Worm (Caenorhabditis elegans) whole organism, L4 larva: ENCODE data around the gene glr-4.

Experiments
- D1046.2 ChIP-seq: fragments of 200-800 bp; sonication (Bioruptor generic); IDR thresholded peaks from 2 replicates; pipeline ENCODE4 v1.3.6; 2022; ENCODE audit warnings: missing genetic modification characterization, missing compliant biosample characterization
- F37D6.2 ChIP-seq: sonication (generic microtip); optimal IDR thresholded peaks from 2 replicates; lab custom pipeline; 2016; ENCODE audit warnings: mild to moderate bottlenecking, missing genetic modification characterization, missing compliant biosample characterization
- T20F7.1 ChIP-seq: fragments of 200-800 bp; sonication (Bioruptor generic); optimal IDR thresholded peaks from 2 replicates; lab custom pipeline; 2018; ENCODE audit warnings: mild to moderate bottlenecking, missing genetic modification characterization, missing compliant biosample characterization
- T26A8.4 ChIP-seq: fragments of 200-800 bp; sonication (Bioruptor generic); IDR thresholded peaks from 2 replicates; pipeline ENCODE4 v1.3.6; 2022; ENCODE audit warnings: missing genetic modification characterization, missing compliant biosample characterization
- Y48G9A.11 ChIP-seq: fragments of 200-800 bp; sonication (Bioruptor generic); IDR thresholded peaks from 2 replicates; pipeline ENCODE4 v1.3.6; 2022; ENCODE audit warnings: missing genetic modification reagents, missing genetic modification characterization, missing compliant biosample characterization
- aha-1 ChIP-seq: fragments of 150-350 bp; peaks from one replicate; lab custom pipeline; 2014; ENCODE audit warnings: missing biosample characterization, missing genetic modification characterization
- aly-2 ChIP-seq: sonication (generic microtip); optimal IDR thresholded peaks from 2 replicates; lab custom pipeline; 2018; ENCODE audit warnings: missing biosample characterization, missing genetic modification characterization
- ceh-44 ChIP-seq: fragments of 200-800 bp; sonication (Bioruptor generic); IDR thresholded peaks from 2 replicates; pipeline ENCODE4 v1.3.6; 2022; ENCODE audit warnings: missing genetic modification reagents, missing genetic modification characterization, missing compliant biosample characterization
- ces-1 ChIP-seq: fragments of 150-350 bp; sonication (generic microtip); optimal IDR thresholded peaks from 4 replicates; lab custom pipeline; 2014; ENCODE audit warnings: missing biosample characterization, missing genetic modification reagents, missing genetic modification characterization
- ctbp-1 ChIP-seq: fragments of 200-800 bp; sonication (Bioruptor generic); IDR thresholded peaks from 2 replicates; pipeline ENCODE4 v1.3.6; 2022; ENCODE audit warnings: missing genetic modification reagents, missing genetic modification characterization, missing compliant biosample characterization
- daf-16 ChIP-seq, 3 experiments: sonication (generic microtip); optimal IDR thresholded peaks; 2 replicates each; lab custom pipeline; 2016 to 2017; ENCODE audit warnings: missing genetic modification characterization in 3 of 3, missing genetic modification reagents in 3 of 3, mild to moderate bottlenecking in 2 of 3, missing compliant biosample characterization in 2 of 3, missing biosample characterization in 1 of 3, moderate library complexity in 1 of 3
- dmd-6 ChIP-seq: fragments of 200-800 bp; sonication (Bioruptor generic); IDR thresholded peaks from 2 replicates; pipeline ENCODE4 v1.3.6; 2022; ENCODE audit warnings: missing genetic modification reagents, missing genetic modification characterization, missing compliant biosample characterization
- dmd-8 ChIP-seq: fragments of 200-800 bp; sonication (Bioruptor generic); IDR thresholded peaks from 2 replicates; pipeline ENCODE4 v1.3.6; 2022; ENCODE audit warnings: missing genetic modification characterization, missing compliant biosample characterization
- dpl-1 ChIP-seq: fragments of 150-350 bp; optimal IDR thresholded peaks from 2 replicates; lab custom pipeline; 2014; ENCODE audit warnings: missing biosample characterization, missing genetic modification reagents, missing genetic modification characterization
- duxl-1 ChIP-seq: sonication (generic microtip); optimal IDR thresholded peaks from 2 replicates; lab custom pipeline; 2016; ENCODE audit warnings: mild to moderate bottlenecking, missing genetic modification characterization, moderate library complexity, missing compliant biosample characterization; ENCODE audit not compliant: poor library complexity
- dve-1 ChIP-seq: sonication (generic microtip); optimal IDR thresholded peaks from 2 replicates; lab custom pipeline; 2017; ENCODE audit warnings: antibody characterized with exemption, mild to moderate bottlenecking, missing genetic modification characterization, missing compliant biosample characterization; ENCODE audit not compliant: insufficient read depth
- egl-27 ChIP-seq: sonication (generic microtip); optimal IDR thresholded peaks from 3 replicates; lab custom pipeline; 2017; ENCODE audit warnings: missing biosample characterization, missing genetic modification reagents, missing genetic modification characterization
- fos-1 ChIP-seq: fragments of 150-350 bp; optimal IDR thresholded peaks from 2 replicates; lab custom pipeline; 2014; ENCODE audit warnings: missing biosample characterization, missing genetic modification characterization
- gei-8 ChIP-seq: fragments of 200-800 bp; sonication (Bioruptor generic); optimal IDR thresholded peaks from 2 replicates; lab custom pipeline; 2018; ENCODE audit warnings: mild to moderate bottlenecking, missing genetic modification characterization, missing compliant biosample characterization
- hif-1 ChIP-seq, 2 experiments: sonication (generic microtip); optimal IDR thresholded peaks; 2 replicates each; lab custom pipeline; 2016 to 2017; ENCODE audit warnings: missing compliant biosample characterization in 2 of 2, missing genetic modification characterization in 2 of 2, missing genetic modification reagents in 2 of 2, missing genotype in 2 of 2, mild to moderate bottlenecking in 1 of 2
- hlh-11 ChIP-seq: fragments of 200-800 bp; sonication (Bioruptor generic); optimal IDR thresholded peaks from 2 replicates; lab custom pipeline; 2018; ENCODE audit warnings: mild to moderate bottlenecking, missing genetic modification characterization, missing compliant biosample characterization
- hlh-30 ChIP-seq: sonication (generic microtip); optimal IDR thresholded peaks from 2 replicates; lab custom pipeline; 2017; ENCODE audit warnings: antibody characterized with exemption, mild to moderate bottlenecking, missing genetic modification characterization, missing compliant biosample characterization; ENCODE audit not compliant: insufficient read depth
- lin-15B ChIP-seq: fragments of 150-350 bp; sonication (generic microtip); optimal IDR thresholded peaks from 3 replicates; lab custom pipeline; 2014; ENCODE audit warnings: missing biosample characterization, missing genetic modification characterization
- lsy-2 ChIP-seq, 2 experiments: fragments of 150-350 bp in 1 of 2; sonication (generic microtip) in 1 of 2; optimal IDR thresholded peaks; 2 replicates each; lab custom pipeline; 2014 to 2017; ENCODE audit warnings: missing biosample characterization in 2 of 2, missing genetic modification characterization in 2 of 2
- madf-5 ChIP-seq, 2 experiments: fragments of 200-800 bp; sonication (Bioruptor generic); IDR thresholded peaks; 2 replicates each; pipeline ENCODE4 v1.3.6; 2022; ENCODE audit warnings: missing compliant biosample characterization in 2 of 2, missing genetic modification characterization in 2 of 2
- madf-9 ChIP-seq: fragments of 200-800 bp; sonication (Bioruptor generic); conservative IDR thresholded peaks from 2 replicates; pipeline ENCODE4 v1.3.6; 2022; ENCODE audit warnings: missing genetic modification reagents, missing genetic modification characterization, missing compliant biosample characterization
- mdl-1 ChIP-seq, 2 experiments: fragments of 150-350 bp in 1 of 2; sonication (generic microtip) in 1 of 2; optimal IDR thresholded peaks; 2 replicates each; lab custom pipeline; 2014 to 2017; ENCODE audit warnings: missing biosample characterization in 2 of 2, missing genetic modification characterization in 2 of 2
- mxl-3 ChIP-seq: fragments of 200-800 bp; sonication (Bioruptor generic); optimal IDR thresholded peaks from 2 replicates; lab custom pipeline; 2018; ENCODE audit warnings: mild to moderate bottlenecking, missing genetic modification characterization, missing compliant biosample characterization
- nhr-10 ChIP-seq: fragments of 150-350 bp; optimal IDR thresholded peaks from 2 replicates; lab custom pipeline; 2014; ENCODE audit warnings: missing biosample characterization, missing genetic modification characterization
- nhr-237 ChIP-seq: sonication (generic microtip); optimal IDR thresholded peaks from 2 replicates; lab custom pipeline; 2017; ENCODE audit warnings: missing biosample characterization, missing genetic modification characterization
- nhr-28 ChIP-seq: fragments of 150-350 bp; optimal IDR thresholded peaks from 2 replicates; lab custom pipeline; 2014; ENCODE audit warnings: missing biosample characterization, missing genetic modification characterization
- nhr-41 ChIP-seq: fragments of 200-800 bp; sonication (Bioruptor generic); IDR thresholded peaks from 2 replicates; pipeline ENCODE4 v1.3.6; 2022; ENCODE audit warnings: missing genetic modification reagents, missing genetic modification characterization, missing compliant biosample characterization
- nhr-77 ChIP-seq: fragments of 150-350 bp; optimal IDR thresholded peaks from 2 replicates; lab custom pipeline; 2014; ENCODE audit warnings: missing biosample characterization, missing genetic modification characterization
- pha-4 ChIP-seq, 2 experiments: fragments of 150-350 bp in 1 of 2; fragments of 200-800 bp in 1 of 2; sonication (Bioruptor generic) in 1 of 2; IDR thresholded peaks in 1 of 2; optimal IDR thresholded peaks in 1 of 2; 2 replicates each; pipeline versions ENCODE4 v1.3.6 to Lab custom; 2014 to 2022; ENCODE audit warnings: missing genetic modification characterization in 2 of 2, missing genetic modification reagents in 2 of 2, missing biosample characterization in 1 of 2, missing compliant biosample characterization in 1 of 2
- php-3 ChIP-seq: fragments of 200-800 bp; sonication (Bioruptor generic); IDR thresholded peaks from 2 replicates; pipeline ENCODE4 v1.3.6; 2022; ENCODE audit warnings: missing genetic modification reagents, missing genetic modification characterization, missing compliant biosample characterization
- pqm-1 ChIP-seq: sonication (generic microtip); optimal IDR thresholded peaks from 2 replicates; lab custom pipeline; 2017; ENCODE audit warnings: missing biosample characterization, missing genetic modification characterization
- rbr-2 ChIP-seq: sonication (generic microtip); optimal IDR thresholded peaks from 2 replicates; lab custom pipeline; 2016; ENCODE audit warnings: missing genotype, missing genetic modification characterization, missing compliant biosample characterization
- snpc-1.2 ChIP-seq: fragments of 200-800 bp; sonication (Bioruptor generic); IDR thresholded peaks from 2 replicates; pipeline ENCODE4 v1.3.6; 2022; ENCODE audit warnings: missing genetic modification reagents, missing genetic modification characterization, missing compliant biosample characterization
- unc-62 ChIP-seq, 3 experiments: fragments of 150-350 bp in 1 of 3; sonication (generic microtip); optimal IDR thresholded peaks in 2 of 3; peaks in 1 of 3; 1 replicate in 1 of 3; 2 replicates in 2 of 3; lab custom pipeline; 2014 to 2017; ENCODE audit warnings: missing biosample characterization in 3 of 3, missing genetic modification characterization in 3 of 3, missing genetic modification reagents in 3 of 3, missing genotype in 1 of 3
- zfp-2 ChIP-seq: sonication (generic microtip); optimal IDR thresholded peaks from 2 replicates; lab custom pipeline; 2016; ENCODE audit warnings: mild to moderate bottlenecking, missing genetic modification characterization, missing compliant biosample characterization

The glr-4 gene

ce11 chrII:7777320-7777978 lies 16.7 kb downstream of the glr-4 start, which contains the start of gene mthf-1 (continued):
- TF ChIP-seq dmd-8 (GFP tag; lab: Robert Waterston, UW) = no peak
- no peak for TF ChIP-seq egl-27 (tag; lab: Kevin White, UChicago)
- TF ChIP-seq nhr-237 (tag; lab: Kevin White, UChicago) = no peak
- no peak for TF ChIP-seq ctbp-1 (GFP tag; lab: Robert Waterston, UW)
- peak; percentile 44 for TF ChIP-seq nhr-77 (tag; lab: Kevin White, UChicago)
- no peak for TF ChIP-seq lin-15B (tag; lab: Kevin White, UChicago)
- TF ChIP-seq aly-2 = no peak
- TF ChIP-seq ceh-44 (GFP tag; lab: Robert Waterston, UW) = no peak
- TF ChIP-seq php-3 = no peak
- TF ChIP-seq snpc-1.2 (GFP tag; lab: Robert Waterston, UW) = no peak
- TF ChIP-seq nhr-41 (GFP tag; lab: Robert Waterston, UW) = peak; percentile 90
- no peak for TF ChIP-seq F37D6.2
- TF ChIP-seq nhr-28 (tag; lab: Kevin White, UChicago) = peak; percentile 62
- TF ChIP-seq dmd-6 (GFP tag; lab: Robert Waterston, UW) = peak; percentile 77

- no peak for TF ChIP-seq lin-15B (tag; lab: Kevin White, UChicago)
- TF ChIP-seq madf-9 (GFP tag; lab: Robert Waterston, UW) = no peak
- no peak for TF ChIP-seq nhr-41 (GFP tag; lab: Robert Waterston, UW)
- TF ChIP-seq unc-62 (GFP tag; optimal IDR thresholded peaks at IDR 0.05 in 1 of 2; lab: Kevin White, UChicago) = peak in 1 of 2 experiments; percentile 56
- no peak for TF ChIP-seq unc-62 (tag; optimal IDR thresholded peaks at IDR 0.05; lab: Kevin White, UChicago)
- TF ChIP-seq ces-1 (GFP tag; lab: Kevin White, UChicago) = no peak
- TF ChIP-seq dpl-1 = no peak
- peak; percentile 74 for TF ChIP-seq mxl-3 (GFP tag; lab: Kevin White, UChicago)
- 0 out of 2 replicates have a peak, but pooled peaks have one; percentile 26 for TF ChIP-seq pha-4 (GFP tag; IDR thresholded peaks at IDR 0.05; lab: Robert Waterston, UW)
- TF ChIP-seq pha-4 (tag; optimal IDR thresholded peaks at IDR 0.05; lab: Kevin White, UChicago) = no peak
- no peak for TF ChIP-seq zfp-2 (tag; lab: Kevin White, UChicago)
- TF ChIP-seq lsy-2 (tag; optimal IDR thresholded peaks at IDR 0.05; lab: Kevin White, UChicago) = no peak
- no peak for TF ChIP-seq nhr-10 (tag; lab: Kevin White, UChicago)
- TF ChIP-seq T26A8.4 (GFP tag; lab: Robert Waterston, UW) = no peak
- TF ChIP-seq hlh-11 = peak; percentile 35
- peak; percentile 64 for TF ChIP-seq dmd-6 (GFP tag; lab: Robert Waterston, UW)
- TF ChIP-seq Y48G9A.11 (GFP tag; lab: Robert Waterston, UW) = no peak
- TF ChIP-seq pqm-1 (tag; lab: Kevin White, UChicago) = peak; percentile 71
- no peak for TF ChIP-seq rbr-2 (tag; lab: Kevin White, UChicago)
- TF ChIP-seq egl-27 (tag; lab: Kevin White, UChicago) = no peak
- no peak for TF ChIP-seq T20F7.1 (GFP tag; lab: Kevin White, UChicago)
- no peak for TF ChIP-seq daf-16 (GFP tag; optimal IDR thresholded peaks at IDR 0.05; lab: Kevin White, UChicago)
- TF ChIP-seq daf-16 (tag; optimal IDR thresholded peaks at IDR 0.05; lab: Kevin White, UChicago) = peak; percentile 56
- no peak for TF ChIP-seq madf-5 (GFP tag; IDR thresholded peaks at IDR 0.05; lab: Robert Waterston, UW)
- peak; percentile 38 for TF ChIP-seq dve-1
- peak; percentile 68 for TF ChIP-seq nhr-28 (tag; lab: Kevin White, UChicago)
- peak; percentile 57 for TF ChIP-seq aha-1
- TF ChIP-seq hlh-30 (tag; lab: Kevin White, UChicago) = no peak
- no peak for TF ChIP-seq gei-8 (GFP tag; lab: Kevin White, UChicago)
- TF ChIP-seq D1046.2 (GFP tag; lab: Robert Waterston, UW) = no peak
- TF ChIP-seq duxl-1 (tag; lab: Kevin White, UChicago) = no peak
- no peak for TF ChIP-seq dmd-8 (GFP tag; lab: Robert Waterston, UW)
- peak in 1 of 2 experiments; percentile 42 for TF ChIP-seq hif-1 (tag; optimal IDR thresholded peaks at IDR 0.05; lab: Kevin White, UChicago)
- no peak for TF ChIP-seq fos-1
- peak in 1 of 2 experiments; percentile 49 for TF ChIP-seq mdl-1 (tag; optimal IDR thresholded peaks at IDR 0.05; lab: Kevin White, UChicago)
Measured at ce11 chrII:7776715-7777114, 17.4 kb downstream of the glr-4 start.
